Worm (Caenorhabditis elegans) whole organism, mixed stage, embryonic: ENCODE measurements around the gene lap-2.

Experiments used
- blmp-1 ChIP-seq: fragments of 150-350 bp; optimal IDR thresholded peaks from 2 replicates; lab custom pipeline; 2014; ENCODE audit warnings: missing biosample characterization, missing genetic modification characterization
- elt-3 ChIP-seq: fragments of 150-350 bp; optimal IDR thresholded peaks from 2 replicates; lab custom pipeline; 2014; ENCODE audit warnings: missing biosample characterization, missing genetic modification characterization
- nhr-12 ChIP-seq: fragments of 150-350 bp; optimal IDR thresholded peaks from 2 replicates; lab custom pipeline; 2014; ENCODE audit warnings: missing biosample characterization, missing genetic modification characterization
- nhr-237 ChIP-seq: fragments of 150-350 bp; optimal IDR thresholded peaks from 2 replicates; lab custom pipeline; 2014; ENCODE audit warnings: missing biosample characterization, missing genetic modification characterization
- snpc-4 ChIP-seq: fragments of 150-350 bp; optimal IDR thresholded peaks from 2 replicates; lab custom pipeline; 2014; ENCODE audit warnings: missing biosample characterization, missing genetic modification characterization
- unc-62 ChIP-seq: fragments of 150-350 bp; optimal IDR thresholded peaks from 2 replicates; lab custom pipeline; 2014; ENCODE audit warnings: missing biosample characterization, missing genetic modification reagents, missing genetic modification characterization

DNA sequence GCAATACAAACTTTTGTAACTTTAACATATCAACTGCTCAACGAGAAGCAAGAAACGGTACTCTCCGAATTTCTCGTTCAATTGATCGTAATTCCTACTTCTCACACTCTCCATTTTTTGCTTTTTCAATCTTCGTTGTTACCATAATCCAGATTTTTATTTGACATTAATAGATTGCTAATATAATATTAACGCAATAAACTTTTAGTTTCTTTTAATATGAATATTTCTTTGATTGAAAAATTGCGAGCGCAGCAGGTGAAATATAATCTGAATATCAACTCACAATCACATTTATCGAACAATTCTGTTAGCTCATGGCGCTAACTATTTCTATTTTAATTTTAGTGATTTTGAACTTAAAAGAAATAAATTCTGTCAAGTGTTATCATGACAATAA, 48.8 kb downstream of the lap-2 start, which contains the start of gene lurp-4:
- TF ChIP-seq snpc-4 (tag; lab: Kevin White, UChicago) (no peak), unc-62 (GFP tag; lab: Kevin White, UChicago) (no peak), nhr-12 (tag; lab: Kevin White, UChicago) (no peak), elt-3 (no peak), blmp-1 (tag; lab: Kevin White, UChicago) (no peak), nhr-237 (tag; lab: Kevin White, UChicago) (no peak)
